Fruit fly (Drosophila melanogaster) whole organism, prepupa: ENCODE results near the gene tj.
A peak's percentile ranks its signal among the peaks of the same experiment; 100 is the strongest.

Experiments used
- Blimp-1 ChIP-seq: fragments of 200-800 bp; sonication (Bioruptor generic); optimal IDR thresholded peaks from 3 replicates; lab custom pipeline; 2017; ENCODE audit warnings: missing biosample characterization, missing genetic modification characterization, mild to moderate bottlenecking, moderate library complexity, missing genetic modification reagents
- CG10631 ChIP-seq: fragments of 200-800 bp; sonication (Bioruptor generic); optimal IDR thresholded peaks from 2 replicates; lab custom pipeline; 2016; ENCODE audit warnings: missing biosample characterization, missing genetic modification characterization
- CG11294 ChIP-seq: fragments of 200-800 bp; sonication (Bioruptor generic); IDR thresholded peaks from 2 replicates; pipeline ENCODE4 v1.3.6; 2022; ENCODE audit warnings: missing biosample characterization, missing genetic modification characterization
- CG11762 ChIP-seq: fragments of 200-800 bp; sonication (Bioruptor generic); optimal IDR thresholded peaks from 3 replicates; lab custom pipeline; 2016; ENCODE audit warnings: missing biosample characterization, missing genetic modification characterization; ENCODE audit not compliant: insufficient read depth
- CG11902 ChIP-seq: fragments of 200-800 bp; sonication (Bioruptor generic); optimal IDR thresholded peaks from 3 replicates; lab custom pipeline; 2016; ENCODE audit warnings: missing biosample characterization, missing genetic modification characterization
- CG1621 ChIP-seq: fragments of 200-800 bp; sonication (Bioruptor generic); optimal IDR thresholded peaks from 3 replicates; lab custom pipeline; 2018; ENCODE audit warnings: missing biosample characterization, mild to moderate bottlenecking, missing genetic modification characterization
- CG16779 ChIP-seq: fragments of 200-800 bp; sonication (Bioruptor generic); optimal IDR thresholded peaks from 3 replicates; lab custom pipeline; 2017; ENCODE audit warnings: missing biosample characterization, mild to moderate bottlenecking, missing genetic modification characterization
- CG3032 ChIP-seq: fragments of 200-800 bp; optimal IDR thresholded peaks from 2 replicates; lab custom pipeline; 2019; ENCODE audit warnings: missing biosample characterization, mild to moderate bottlenecking, missing genetic modification characterization, moderate library complexity
- CG31627 ChIP-seq: fragments of 200-800 bp; sonication (Bioruptor generic); optimal IDR thresholded peaks from 3 replicates; lab custom pipeline; 2016; ENCODE audit warnings: missing biosample characterization, missing genetic modification characterization
- CG3919 ChIP-seq: fragments of 200-800 bp; sonication (Bioruptor generic); optimal IDR thresholded peaks from 3 replicates; lab custom pipeline; 2016; ENCODE audit warnings: missing biosample characterization, missing genetic modification characterization
- CG6276 ChIP-seq: fragments of 200-800 bp; sonication (Bioruptor generic); optimal IDR thresholded peaks from 2 replicates; lab custom pipeline; 2017; ENCODE audit warnings: missing biosample characterization, mild to moderate bottlenecking, missing genetic modification characterization
- CG6808 ChIP-seq: fragments of 200-800 bp; sonication (Bioruptor generic); optimal IDR thresholded peaks from 3 replicates; lab custom pipeline; 2017; ENCODE audit warnings: missing biosample characterization, missing genetic modification characterization, mild to moderate bottlenecking, moderate library complexity, missing genetic modification reagents
- CG6854 ChIP-seq: fragments of 200-800 bp; sonication (Bioruptor generic); optimal IDR thresholded peaks from 2 replicates; lab custom pipeline; 2017; ENCODE audit warnings: missing biosample characterization, mild to moderate bottlenecking, missing genetic modification characterization
- CG7368 ChIP-seq: fragments of 200-800 bp; sonication (Bioruptor generic); optimal IDR thresholded peaks from 3 replicates; lab custom pipeline; 2016; ENCODE audit warnings: missing biosample characterization, missing genetic modification characterization
- CG8119 ChIP-seq: fragments of 200-800 bp; sonication (Bioruptor generic); IDR thresholded peaks from 3 replicates; pipeline ENCODE4 v1.3.6; 2022; ENCODE audit warnings: missing biosample characterization, missing genetic modification characterization
- CG8319 ChIP-seq: fragments of 200-800 bp; sonication (Bioruptor generic); optimal IDR thresholded peaks from 3 replicates; lab custom pipeline; 2016; ENCODE audit warnings: missing biosample characterization, missing genetic modification characterization
- CG8632 ChIP-seq: fragments of 200-800 bp; sonication (Bioruptor generic); optimal IDR thresholded peaks from 3 replicates; lab custom pipeline; 2016; ENCODE audit warnings: missing biosample characterization, missing genetic modification characterization
- Eip78C ChIP-seq: fragments of 200-800 bp; sonication (Bioruptor generic); peaks from one replicate; lab custom pipeline; 2016; ENCODE audit warnings: missing biosample characterization, missing genetic modification characterization
- Eip93F ChIP-seq: fragments of 200-800 bp; sonication (Bioruptor generic); optimal IDR thresholded peaks from 2 replicates; lab custom pipeline; 2016; ENCODE audit warnings: missing biosample characterization, mild to moderate bottlenecking, missing genetic modification characterization
- Ets21C ChIP-seq: fragments of 200-800 bp; sonication (Bioruptor generic); optimal IDR thresholded peaks from 3 replicates; lab custom pipeline; 2016; ENCODE audit warnings: missing biosample characterization, missing genetic modification characterization
- Hr38 ChIP-seq: sonication (Bioruptor generic); optimal IDR thresholded peaks from 2 replicates; lab custom pipeline; 2016; ENCODE audit warnings: missing biosample characterization, missing genetic modification characterization
- Hr39 ChIP-seq: fragments of 200-800 bp; sonication (Bioruptor generic); optimal IDR thresholded peaks from 2 replicates; lab custom pipeline; 2016; ENCODE audit warnings: missing biosample characterization, missing genetic modification characterization
- Hr4 ChIP-seq: fragments of 200-800 bp; sonication (Bioruptor generic); optimal IDR thresholded peaks from 3 replicates; lab custom pipeline; 2016; ENCODE audit warnings: missing biosample characterization, missing genetic modification characterization
- Lpt ChIP-seq: fragments of 200-800 bp; sonication (Bioruptor generic); optimal IDR thresholded peaks from 3 replicates; lab custom pipeline; 2016; ENCODE audit warnings: missing biosample characterization, missing genetic modification characterization
- Met ChIP-seq: fragments of 200-800 bp; sonication (Bioruptor generic); optimal IDR thresholded peaks from 3 replicates; lab custom pipeline; 2016; ENCODE audit warnings: missing biosample characterization, missing genetic modification characterization
- OdsH ChIP-seq: fragments of 200-800 bp; sonication (Bioruptor generic); optimal IDR thresholded peaks from 3 replicates; lab custom pipeline; 2016; ENCODE audit warnings: missing biosample characterization, missing genetic modification characterization
- Smox ChIP-seq: fragments of 200-800 bp; sonication (Bioruptor generic); optimal IDR thresholded peaks from 3 replicates; lab custom pipeline; 2016; ENCODE audit warnings: missing biosample characterization, missing genetic modification characterization
- Sox15 ChIP-seq: fragments of 200-800 bp; sonication (Bioruptor generic); optimal IDR thresholded peaks from 3 replicates; lab custom pipeline; 2016; ENCODE audit warnings: missing biosample characterization, missing genetic modification characterization
- acj6 ChIP-seq: fragments of 200-800 bp; sonication (Bioruptor generic); optimal IDR thresholded peaks from 3 replicates; lab custom pipeline; 2016; ENCODE audit warnings: missing biosample characterization, missing genetic modification characterization
- dac ChIP-seq: fragments of 200-800 bp; sonication (Bioruptor generic); optimal IDR thresholded peaks from 2 replicates; lab custom pipeline; 2017; ENCODE audit warnings: missing biosample characterization, mild to moderate bottlenecking, missing genetic modification characterization
- dsx ChIP-seq: fragments of 200-800 bp; optimal IDR thresholded peaks from 3 replicates; lab custom pipeline; 2019; ENCODE audit warnings: missing biosample characterization, mild to moderate bottlenecking, missing genetic modification characterization, moderate library complexity; ENCODE audit not compliant: poor library complexity, severe bottlenecking
- eg ChIP-seq: fragments of 200-800 bp; sonication (Bioruptor generic); IDR thresholded peaks from 3 replicates; pipeline ENCODE4 v1.3.6; 2022; ENCODE audit warnings: missing biosample characterization, missing genetic modification characterization
- fd59A ChIP-seq: fragments of 200-800 bp; sonication (Bioruptor generic); optimal IDR thresholded peaks from 2 replicates; lab custom pipeline; 2017; ENCODE audit warnings: missing biosample characterization, mild to moderate bottlenecking, missing genetic modification characterization, missing genetic modification reagents
- fkh ChIP-seq: fragments of 200-800 bp; sonication (Bioruptor generic); optimal IDR thresholded peaks from 3 replicates; lab custom pipeline; 2017; ENCODE audit warnings: missing biosample characterization, mild to moderate bottlenecking, missing genetic modification characterization, moderate library complexity
- lz ChIP-seq: fragments of 200-800 bp; sonication (Bioruptor generic); optimal IDR thresholded peaks from 3 replicates; lab custom pipeline; 2016; ENCODE audit warnings: missing biosample characterization, missing genetic modification characterization
- net ChIP-seq: fragments of 200-800 bp; sonication (Bioruptor generic); optimal IDR thresholded peaks from 3 replicates; lab custom pipeline; 2016; ENCODE audit warnings: missing biosample characterization, missing genetic modification characterization
- salr ChIP-seq, 2 experiments: fragments of 200-800 bp; sonication (Bioruptor generic); optimal IDR thresholded peaks; 3 replicates each; lab custom pipeline; 2016 to 2018; ENCODE audit warnings: missing biosample characterization in 2 of 2, missing genetic modification characterization in 2 of 2, mild to moderate bottlenecking in 1 of 2
- spab ChIP-seq: fragments of 200-800 bp; sonication (Bioruptor generic); optimal IDR thresholded peaks from 2 replicates; lab custom pipeline; 2017; ENCODE audit warnings: missing biosample characterization, mild to moderate bottlenecking, missing genetic modification characterization, missing genetic modification reagents
- ss ChIP-seq, 2 experiments: fragments of 200-800 bp; sonication (Bioruptor generic); optimal IDR thresholded peaks; 2 replicates in 1 of 2; 3 replicates in 1 of 2; lab custom pipeline; 2017 to 2018; ENCODE audit warnings: mild to moderate bottlenecking in 2 of 2, missing biosample characterization in 2 of 2, missing genetic modification characterization in 2 of 2, moderate library complexity in 1 of 2
- svp ChIP-seq: fragments of 200-800 bp; sonication (Bioruptor generic); peaks from one replicate; lab custom pipeline; 2016; ENCODE audit warnings: missing biosample characterization, missing genetic modification characterization

The tj gene

dm6 chr2L:19454070-19454751 lies 9.9 kb upstream of the tj start, which contains the start of gene CG10026 (continued):
- peak in 1 of 2 experiments; percentile 42 for TF ChIP-seq salr (GFP tag; optimal IDR thresholded peaks at IDR 0.05; lab: Kevin White, UChicago)
- TF ChIP-seq OdsH (GFP tag; lab: Kevin White, UChicago) = peak; percentile 53
- TF ChIP-seq spab (GFP tag; lab: Kevin White, UChicago) = peak; percentile 51
- no peak for TF ChIP-seq Hr38 (GFP tag; lab: Kevin White, UChicago)
- TF ChIP-seq Hr4 = peak; percentile 40
- no peak for TF ChIP-seq Blimp-1 (GFP tag; lab: Kevin White, UChicago)
- no peak for TF ChIP-seq CG11294 (GFP tag; lab: Robert Waterston, UW)
- peak; percentile 4 for TF ChIP-seq CG11762 (GFP tag; lab: Kevin White, UChicago)
- TF ChIP-seq fkh (GFP tag; lab: Kevin White, UChicago) = no peak
- peak; percentile 35 for TF ChIP-seq net (GFP tag; lab: Kevin White, UChicago)
- no peak for TF ChIP-seq Eip93F (GFP tag; lab: Kevin White, UChicago)
- no peak for TF ChIP-seq CG6854 (GFP tag; lab: Kevin White, UChicago)
- TF ChIP-seq Sox15 (GFP tag; lab: Kevin White, UChicago) = no peak
- TF ChIP-seq lz (GFP tag; lab: Kevin White, UChicago) = peak; percentile 58
- peak; percentile 27 for TF ChIP-seq Hr39 (GFP tag; lab: Kevin White, UChicago)
- TF ChIP-seq CG6276 (GFP tag; lab: Kevin White, UChicago) = peak; percentile 20
- peak; percentile 67 for TF ChIP-seq CG3032 (tag; lab: Kevin White, UChicago)
- TF ChIP-seq CG1621 = no peak
- peak; percentile 38 for TF ChIP-seq CG3919 (GFP tag; lab: Kevin White, UChicago)
- TF ChIP-seq CG10631 (GFP tag; lab: Kevin White, UChicago) = peak; percentile 44
- TF ChIP-seq Eip78C = peak; percentile 80
- TF ChIP-seq fd59A (GFP tag; lab: Kevin White, UChicago) = peak; percentile 61
- TF ChIP-seq CG11902 (GFP tag; lab: Kevin White, UChicago) = no peak
- TF ChIP-seq Lpt (GFP tag; lab: Kevin White, UChicago) = no peak
- no peak for TF ChIP-seq dsx
- TF ChIP-seq ss (GFP tag; optimal IDR thresholded peaks at IDR 0.05; lab: Kevin White, UChicago) = peak; percentile 25 to 64
- no peak for TF ChIP-seq CG7368 (GFP tag; lab: Kevin White, UChicago)
- TF ChIP-seq svp = peak; percentile 57
- TF ChIP-seq CG16779 (tag; lab: Kevin White, UChicago) = peak; percentile 39
- TF ChIP-seq CG8319 (GFP tag; lab: Kevin White, UChicago) = no peak
- TF ChIP-seq Ets21C (GFP tag; lab: Kevin White, UChicago) = peak; percentile 32
- peak; percentile 45 for TF ChIP-seq CG8632 (GFP tag; lab: Kevin White, UChicago)
- TF ChIP-seq CG6808 (GFP tag; lab: Kevin White, UChicago) = peak; percentile 74
- peak; percentile 30 for TF ChIP-seq Met (GFP tag; lab: Kevin White, UChicago)
- TF ChIP-seq CG31627 = peak; percentile 35
- peak; percentile 57 for TF ChIP-seq Smox
- no peak for TF ChIP-seq eg (GFP tag; lab: Robert Waterston, UW)
- peak; percentile 64 for TF ChIP-seq acj6 (GFP tag; lab: Kevin White, UChicago)

DNA sequence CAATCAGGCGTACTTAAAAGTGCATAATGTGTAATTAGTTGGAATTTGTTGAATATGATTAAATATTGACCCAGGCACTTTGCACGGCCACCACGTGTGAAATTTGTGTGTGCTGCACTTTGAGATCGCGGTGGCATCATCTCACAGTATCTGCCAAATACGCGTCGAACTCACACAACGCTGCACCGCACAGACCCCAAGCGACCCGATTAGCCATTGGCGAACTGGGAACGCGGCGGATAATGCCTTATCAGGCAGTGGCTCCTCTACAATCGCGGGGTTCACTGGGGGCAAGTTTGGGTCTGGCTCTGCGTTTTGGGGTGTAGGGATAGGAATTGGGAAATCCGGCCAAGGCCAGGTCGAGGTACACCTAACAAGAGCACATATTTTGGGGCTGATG lies 8.9 kb upstream of the tj start:
- TF ChIP-seq dac (GFP tag; lab: Kevin White, UChicago) = no peak
- no peak for TF ChIP-seq Sox15 (GFP tag; lab: Kevin White, UChicago)
- TF ChIP-seq svp = peak; percentile 96
- 0 out of 3 replicates have a peak, but pooled peaks have one; percentile 20 for TF ChIP-seq CG8119 (GFP tag; lab: Robert Waterston, UW)
